Worm (Caenorhabditis elegans) whole organism, young adult: ENCODE data around the gene nhr-275.

Source experiments
- Y79H2A.3 ChIP-seq: fragments of 200-800 bp; sonication (Bioruptor generic); conservative IDR thresholded peaks from 2 replicates; pipeline ENCODE4 v1.3.6; 2022; ENCODE audit warnings: missing genetic modification reagents, missing genetic modification characterization, missing compliant biosample characterization
- dpl-1 ChIP-seq: fragments of 150-350 bp; optimal IDR thresholded peaks from 2 replicates; lab custom pipeline; 2014; ENCODE audit warnings: missing biosample characterization, missing genetic modification reagents, missing genetic modification characterization
- hrde-1 ChIP-seq: sonication (generic microtip); optimal IDR thresholded peaks from 2 replicates; lab custom pipeline; 2016; ENCODE audit warnings: missing genetic modification characterization, mild to moderate bottlenecking, missing compliant biosample characterization, moderate library complexity, missing genotype, missing genetic modification reagents, borderline replicate concordance
- let-526 ChIP-seq: fragments of 200-800 bp; sonication (Bioruptor generic); IDR thresholded peaks from 2 replicates; pipeline ENCODE4 v1.3.6; 2022; ENCODE audit warnings: missing genetic modification reagents, missing genetic modification characterization, missing compliant biosample characterization
- mes-4 ChIP-seq: sonication (generic microtip); optimal IDR thresholded peaks from 2 replicates; lab custom pipeline; 2016; ENCODE audit warnings: missing genotype, missing genetic modification characterization, missing compliant biosample characterization
- nhr-27 ChIP-seq: fragments of 200-800 bp; sonication (Bioruptor generic); optimal IDR thresholded peaks from 2 replicates; lab custom pipeline; 2018; ENCODE audit warnings: mild to moderate bottlenecking, missing genetic modification characterization, moderate library complexity, missing compliant biosample characterization
- unc-62 ChIP-seq: fragments of 150-350 bp; optimal IDR thresholded peaks from 2 replicates; lab custom pipeline; 2014; ENCODE audit warnings: missing biosample characterization, missing genetic modification reagents, missing genetic modification characterization

ce11 chrV:2251774-2252173 is 15.1 kb downstream of the nhr-275 start:
- TF ChIP-seq dpl-1 (GFP tag; lab: Kevin White, UChicago) = no peak
- no peak for TF ChIP-seq unc-62
- no peak for TF ChIP-seq hrde-1
- no peak for TF ChIP-seq mes-4 (tag; lab: Kevin White, UChicago)
- TF ChIP-seq let-526 (GFP tag; lab: Robert Waterston, UW) = no peak
- TF ChIP-seq Y79H2A.3 (GFP tag; lab: Robert Waterston, UW) = no peak
- TF ChIP-seq nhr-27 (tag; lab: Kevin White, UChicago) = no peak
